Worm (Caenorhabditis elegans) whole organism, late embryonic: Measurements from ENCODE around the gene flp-3.

Experiments used
- C38D4.7 ChIP-seq: fragments of 200-800 bp; sonication (Bioruptor generic); optimal IDR thresholded peaks from 2 replicates; lab custom pipeline; 2018; ENCODE audit warnings: mild to moderate bottlenecking, missing genetic modification characterization, moderate library complexity, missing compliant biosample characterization
- K09A11.1 ChIP-seq: sonication (generic microtip); optimal IDR thresholded peaks from 2 replicates; lab custom pipeline; 2017; ENCODE audit warnings: antibody characterized with exemption, mild to moderate bottlenecking, missing genetic modification characterization, missing compliant biosample characterization; ENCODE audit not compliant: insufficient read depth
- T23F11.4 ChIP-seq: fragments of 200-800 bp; sonication (Bioruptor generic); optimal IDR thresholded peaks from 2 replicates; lab custom pipeline; 2018; ENCODE audit warnings: mild to moderate bottlenecking, missing genetic modification characterization, missing compliant biosample characterization
- ama-1 ChIP-seq: fragments of 150-350 bp; optimal IDR thresholded peaks from 2 replicates; lab custom pipeline; 2014
- ceh-22 ChIP-seq: sonication (generic microtip); optimal IDR thresholded peaks from 2 replicates; lab custom pipeline; 2017; ENCODE audit warnings: missing biosample characterization, missing genetic modification characterization
- ceh-24 ChIP-seq: sonication (generic microtip); optimal IDR thresholded peaks from 2 replicates; lab custom pipeline; 2016; ENCODE audit warnings: mild to moderate bottlenecking, missing genetic modification characterization, missing compliant biosample characterization
- ceh-30 ChIP-seq: fragments of 150-350 bp; optimal IDR thresholded peaks from 2 replicates; lab custom pipeline; 2014; ENCODE audit warnings: missing biosample characterization, missing genetic modification characterization
- ceh-31 ChIP-seq: sonication (generic microtip); optimal IDR thresholded peaks from 2 replicates; lab custom pipeline; 2016; ENCODE audit warnings: missing genetic modification characterization, missing compliant biosample characterization
- ceh-48 ChIP-seq: sonication (generic microtip); optimal IDR thresholded peaks from 2 replicates; lab custom pipeline; 2016; ENCODE audit warnings: missing genetic modification characterization, inconsistent platforms, missing compliant biosample characterization
- ceh-9 ChIP-seq: sonication (generic microtip); optimal IDR thresholded peaks from 2 replicates; lab custom pipeline; 2016; ENCODE audit warnings: mild to moderate bottlenecking, missing genetic modification characterization, inconsistent platforms, missing compliant biosample characterization
- che-1 ChIP-seq: sonication (generic microtip); optimal IDR thresholded peaks from 2 replicates; lab custom pipeline; 2016; ENCODE audit warnings: mild to moderate bottlenecking, missing genetic modification characterization, missing compliant biosample characterization
- dmd-4 ChIP-seq: sonication (generic microtip); optimal IDR thresholded peaks from 2 replicates; lab custom pipeline; 2016; ENCODE audit warnings: borderline replicate concordance, missing genetic modification characterization, missing compliant biosample characterization
- elt-2 ChIP-seq: sonication (generic microtip); optimal IDR thresholded peaks from 2 replicates; lab custom pipeline; 2016; ENCODE audit warnings: missing genetic modification reagents, missing genetic modification characterization, missing compliant biosample characterization
- elt-4 ChIP-seq: sonication (generic microtip); optimal IDR thresholded peaks from 2 replicates; lab custom pipeline; 2016; ENCODE audit warnings: missing genetic modification characterization, missing compliant biosample characterization
- fkh-6 ChIP-seq: sonication (generic microtip); optimal IDR thresholded peaks from 2 replicates; lab custom pipeline; 2016; ENCODE audit warnings: missing genetic modification characterization, missing compliant biosample characterization
- hlh-13 ChIP-seq: fragments of 200-800 bp; sonication (Bioruptor generic); optimal IDR thresholded peaks from 2 replicates; lab custom pipeline; 2018; ENCODE audit warnings: mild to moderate bottlenecking, missing genetic modification characterization, missing compliant biosample characterization
- hlh-30 ChIP-seq: sonication (generic microtip); optimal IDR thresholded peaks from 2 replicates; lab custom pipeline; 2017; ENCODE audit warnings: antibody characterized with exemption, missing genetic modification characterization, missing compliant biosample characterization; ENCODE audit not compliant: insufficient read depth
- hlh-6 ChIP-seq: sonication (generic microtip); optimal IDR thresholded peaks from 2 replicates; lab custom pipeline; 2016; ENCODE audit warnings: missing genotype, missing genetic modification characterization, missing compliant biosample characterization
- lin-11 ChIP-seq: fragments of 200-800 bp; sonication (Bioruptor generic); optimal IDR thresholded peaks from 2 replicates; lab custom pipeline; 2018; ENCODE audit warnings: mild to moderate bottlenecking, missing genetic modification characterization, missing compliant biosample characterization
- madf-2 ChIP-seq: sonication (generic microtip); optimal IDR thresholded peaks from 2 replicates; lab custom pipeline; 2017; ENCODE audit warnings: missing genetic modification characterization, missing compliant biosample characterization
- mec-3 ChIP-seq: sonication (generic microtip); optimal IDR thresholded peaks from 2 replicates; lab custom pipeline; 2016; ENCODE audit warnings: borderline replicate concordance, missing genetic modification characterization, missing compliant biosample characterization
- nfya-1 ChIP-seq: sonication (generic microtip); optimal IDR thresholded peaks from 2 replicates; lab custom pipeline; 2017; ENCODE audit warnings: missing genetic modification characterization, mild to moderate bottlenecking, missing compliant biosample characterization, antibody characterized with exemption, moderate library complexity
- npax-4 ChIP-seq: sonication (generic microtip); optimal IDR thresholded peaks from 2 replicates; lab custom pipeline; 2016; ENCODE audit warnings: missing genetic modification characterization, missing compliant biosample characterization
- odd-2 ChIP-seq: sonication (generic microtip); optimal IDR thresholded peaks from 2 replicates; lab custom pipeline; 2017; ENCODE audit warnings: antibody characterized with exemption, mild to moderate bottlenecking, missing genetic modification characterization, missing compliant biosample characterization
- pag-3 ChIP-seq: sonication (generic microtip); optimal IDR thresholded peaks from 2 replicates; lab custom pipeline; 2016; ENCODE audit warnings: missing compliant biosample characterization, missing genetic modification characterization, borderline replicate concordance
- pat-9 ChIP-seq: fragments of 200-800 bp; sonication (Bioruptor generic); optimal IDR thresholded peaks from 2 replicates; lab custom pipeline; 2018; ENCODE audit warnings: mild to moderate bottlenecking, missing genetic modification characterization, moderate library complexity, missing compliant biosample characterization
- pax-1 ChIP-seq: fragments of 150-350 bp; optimal IDR thresholded peaks from 2 replicates; lab custom pipeline; 2014; ENCODE audit warnings: missing biosample characterization, missing genetic modification characterization
- ref-2 ChIP-seq: sonication (generic microtip); optimal IDR thresholded peaks from 2 replicates; lab custom pipeline; 2016; ENCODE audit warnings: missing genetic modification characterization, missing compliant biosample characterization
- sdc-2 ChIP-seq: sonication (generic microtip); optimal IDR thresholded peaks from 2 replicates; lab custom pipeline; 2016; ENCODE audit warnings: missing genotype, missing genetic modification characterization, missing compliant biosample characterization
- sox-2 ChIP-seq: fragments of 200-800 bp; sonication (Bioruptor generic); IDR thresholded peaks from 2 replicates; pipeline ENCODE4 v1.3.6; 2022; ENCODE audit warnings: missing genetic modification reagents, missing genetic modification characterization, missing compliant biosample characterization
- sox-4 ChIP-seq: sonication (generic microtip); optimal IDR thresholded peaks from 2 replicates; lab custom pipeline; 2017; ENCODE audit warnings: mild to moderate bottlenecking, missing genetic modification characterization, inconsistent platforms, missing compliant biosample characterization
- unc-3 ChIP-seq, 2 experiments: fragments of 200-800 bp in 1 of 2; sonication (Bioruptor generic) in 1 of 2; sonication (generic microtip) in 1 of 2; conservative IDR thresholded peaks in 1 of 2; optimal IDR thresholded peaks in 1 of 2; 2 replicates each; pipeline versions ENCODE4 v1.3.6 to Lab custom; 2016 to 2022; ENCODE audit warnings: missing compliant biosample characterization in 2 of 2, missing genetic modification characterization in 2 of 2, missing genetic modification reagents in 1 of 2
- unc-42 ChIP-seq: sonication (generic microtip); optimal IDR thresholded peaks from 2 replicates; lab custom pipeline; 2016; ENCODE audit warnings: missing genotype, missing genetic modification characterization, missing compliant biosample characterization
- unc-55 ChIP-seq: sonication (generic microtip); optimal IDR thresholded peaks from 2 replicates; lab custom pipeline; 2017; ENCODE audit warnings: missing biosample characterization, missing genetic modification reagents, missing genetic modification characterization
- unc-86 ChIP-seq: sonication (generic microtip); optimal IDR thresholded peaks from 2 replicates; lab custom pipeline; 2016; ENCODE audit warnings: missing genetic modification characterization, missing compliant biosample characterization
- zip-5 ChIP-seq: sonication (generic microtip); optimal IDR thresholded peaks from 2 replicates; lab custom pipeline; 2016; ENCODE audit warnings: missing genetic modification characterization, missing compliant biosample characterization
- ztf-16 ChIP-seq: sonication (generic microtip); optimal IDR thresholded peaks from 2 replicates; lab custom pipeline; 2017; ENCODE audit warnings: missing genetic modification characterization, missing compliant biosample characterization

Gene flp-3

ce11 chrX:10078089-10078488 is 14.7 kb downstream of the flp-3 start:
- peak; percentile 24 for TF ChIP-seq unc-42 (tag; lab: Kevin White, UChicago)
- peak; percentile 49 for TF ChIP-seq hlh-6 (tag; lab: Kevin White, UChicago)
- no peak for TF ChIP-seq ceh-24
- peak; percentile 26 for TF ChIP-seq mec-3 (tag; lab: Kevin White, UChicago)
- no peak for TF ChIP-seq C38D4.7
- TF ChIP-seq sdc-2 (tag; lab: Kevin White, UChicago): peak; percentile 3
- TF ChIP-seq madf-2 (tag; lab: Kevin White, UChicago): no peak
- TF ChIP-seq pag-3 (tag; lab: Kevin White, UChicago): peak; percentile 21

ce11 chrX:10077297-10077696 is 15.5 kb downstream of the flp-3 start, which contains the start of gene col-176:
Gene col-176 (plus strand): TSS chrX:10077597.
- TF ChIP-seq elt-4 (tag; lab: Kevin White, UChicago): no peak
- no peak for TF ChIP-seq ceh-48 (tag; lab: Kevin White, UChicago)
- TF ChIP-seq ama-1 (lab: Kevin White, UChicago): no peak
- TF ChIP-seq pax-1: no peak
- TF ChIP-seq unc-55: no peak
- TF ChIP-seq K09A11.1: no peak
- no peak for TF ChIP-seq dmd-4 (tag; lab: Kevin White, UChicago)
- no peak for TF ChIP-seq nfya-1 (tag; lab: Kevin White, UChicago)
- no peak for TF ChIP-seq pat-9 (tag; lab: Kevin White, UChicago)
- no peak for TF ChIP-seq ztf-16 (tag; lab: Kevin White, UChicago)

ce11 chrX:10076334-10076733 is 16.4 kb downstream of the flp-3 start:
- no peak for TF ChIP-seq zip-5
- no peak for TF ChIP-seq lin-11 (tag; lab: Kevin White, UChicago)
- TF ChIP-seq ceh-22 (tag; lab: Kevin White, UChicago): no peak
- TF ChIP-seq sox-4: no peak
- no peak for TF ChIP-seq hlh-13 (GFP tag; lab: Kevin White, UChicago)
- no peak for TF ChIP-seq che-1 (tag; lab: Kevin White, UChicago)
- TF ChIP-seq npax-4: no peak
- TF ChIP-seq ceh-30 (tag; lab: Kevin White, UChicago): no peak
- TF ChIP-seq sox-2 (GFP tag; lab: Robert Waterston, UW): no peak

- TF ChIP-seq mec-3 (tag; lab: Kevin White, UChicago): no peak
- no peak for TF ChIP-seq fkh-6 (tag; lab: Kevin White, UChicago)
- no peak for TF ChIP-seq elt-2 (tag; lab: Kevin White, UChicago)
- TF ChIP-seq ceh-9 (tag; lab: Kevin White, UChicago): no peak
- TF ChIP-seq ceh-31 (tag; lab: Kevin White, UChicago): no peak
- no peak for TF ChIP-seq ref-2 (tag; lab: Kevin White, UChicago)
- no peak for TF ChIP-seq npax-4
- no peak for TF ChIP-seq ceh-48 (tag; lab: Kevin White, UChicago)
- no peak for TF ChIP-seq T23F11.4 (GFP tag; lab: Kevin White, UChicago)
- no peak for TF ChIP-seq hlh-30 (tag; lab: Kevin White, UChicago)
- no peak for TF ChIP-seq odd-2 (tag; lab: Kevin White, UChicago)
- TF ChIP-seq nfya-1 (tag; lab: Kevin White, UChicago): no peak
- TF ChIP-seq unc-3 (GFP tag; conservative IDR thresholded peaks at IDR 0.05; lab: Robert Waterston, UW): no peak
- TF ChIP-seq unc-3 (tag; optimal IDR thresholded peaks at IDR 0.05; lab: Kevin White, UChicago): no peak
- no peak for TF ChIP-seq unc-86 (tag; lab: Kevin White, UChicago)
These were observed 17.8 kb downstream of the flp-3 start, which contains the start of gene dao-4 for ce11 chrX:10074988-10075387. Gene dao-4 (plus strand): TSS chrX:10075288.
